Worm (Caenorhabditis elegans) whole organism, L3 larva: ENCODE measurements around the gene H10E21.4.

Experiments
- ceh-9 ChIP-seq: sonication (generic microtip); optimal IDR thresholded peaks from 2 replicates; lab custom pipeline; 2018; ENCODE audit warnings: missing biosample characterization, missing genetic modification characterization
- elt-2 ChIP-seq: sonication (generic microtip); optimal IDR thresholded peaks from 2 replicates; lab custom pipeline; 2016; ENCODE audit warnings: missing genetic modification reagents, mild to moderate bottlenecking, missing genetic modification characterization, missing compliant biosample characterization
- unc-39 ChIP-seq: sonication (generic microtip); optimal IDR thresholded peaks from 4 replicates; lab custom pipeline; 2017; ENCODE audit warnings: missing biosample characterization, missing genetic modification characterization
- ztf-11 ChIP-seq: fragments of 150-350 bp; optimal IDR thresholded peaks from 2 replicates; lab custom pipeline; 2014; ENCODE audit warnings: missing biosample characterization, missing genetic modification characterization

ce11 chrIII:2919-3371 is 16.5 kb downstream of the H10E21.4 start, which contains the start of the genes fbxa-6, cTel54X.2 and npr-30:
- TF ChIP-seq ceh-9 (tag; lab: Kevin White, UChicago) (no peak), elt-2 (tag; lab: Kevin White, UChicago) (peak; percentile 64), ztf-11 (tag; lab: Kevin White, UChicago) (no peak), unc-39 (tag; lab: Kevin White, UChicago) (no peak)
